Worm (Caenorhabditis elegans): ENCODE measurements around the gene C01C10.2.

Gene C01C10.2

DNA sequence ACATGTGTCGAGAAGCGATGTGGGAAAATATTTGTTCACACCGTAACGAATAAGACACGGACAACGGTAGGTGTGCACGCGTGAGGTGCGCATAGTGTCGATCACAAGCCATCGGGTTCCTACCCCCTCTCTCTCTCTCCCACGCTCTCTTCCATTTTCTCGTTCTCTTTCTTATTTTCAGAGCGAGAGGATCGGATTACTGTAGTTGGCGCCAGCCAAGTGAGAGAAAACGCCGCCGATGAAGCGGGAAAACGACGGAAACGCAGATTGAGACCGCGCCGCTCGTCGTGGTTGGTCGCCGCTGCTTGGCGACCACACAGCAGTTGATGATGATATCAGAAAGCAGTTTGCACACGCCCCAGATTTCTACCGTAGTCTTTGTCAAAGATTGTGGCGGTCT, 26.5 kb upstream of the C01C10.2 start:
- peak in 1 of 2 experiments; percentile 9 for TF ChIP-seq lsy-2 (tag; optimal IDR thresholded peaks at IDR 0.05)
- no peak for TF ChIP-seq sma-3 (GFP tag; optimal IDR thresholded peaks at IDR 0.05)
- TF ChIP-seq F13H6.1 (tag; optimal IDR thresholded peaks at IDR 0.05): peak; percentile 20
- no peak for TF ChIP-seq sma-9 (GFP tag; optimal IDR thresholded peaks at IDR 0.05)
- TF ChIP-seq sma-9 (tag; optimal IDR thresholded peaks at IDR 0.05): no peak
- TF ChIP-seq nhr-129 (tag; optimal IDR thresholded peaks at IDR 0.05): peak; percentile 3
- TF ChIP-seq gmeb-1 (tag; optimal IDR thresholded peaks at IDR 0.05): no peak
- no peak for TF ChIP-seq ama-1 (optimal IDR thresholded peaks at IDR 0.05)
- TF ChIP-seq sem-4 (tag; optimal IDR thresholded peaks at IDR 0.05): no peak

DNA sequence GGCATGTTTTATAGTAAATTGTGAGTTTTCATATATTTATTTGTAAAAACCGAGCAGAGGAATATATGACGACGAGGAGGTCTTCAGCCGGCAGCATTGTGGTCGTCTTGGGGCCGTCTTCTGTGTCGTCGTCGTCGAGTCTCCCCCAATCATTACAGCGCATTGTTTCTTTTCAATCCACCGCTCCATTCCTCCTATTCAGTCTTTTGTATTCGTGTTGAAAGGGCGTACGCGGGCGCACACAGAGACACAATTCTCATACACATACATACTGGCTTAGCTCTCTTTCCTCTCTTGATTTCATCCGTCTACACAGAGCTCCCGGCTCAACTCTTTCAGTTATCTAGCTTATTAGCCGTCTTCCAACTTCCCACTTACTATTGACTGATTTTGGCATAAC, 25.7 kb upstream of the C01C10.2 start, which contains the start of gene sox-2:
Gene sox-2, minus strand, starts transcription at position 100 of the 400 bp plus-strand sequence.
- TF ChIP-seq ceh-16 (tag; optimal IDR thresholded peaks at IDR 0.05) (no peak), unc-62 (GFP tag; optimal IDR thresholded peaks at IDR 0.05) (no peak), nhr-25 (tag; optimal IDR thresholded peaks at IDR 0.05) (no peak), lin-13 (GFP tag; optimal IDR thresholded peaks at IDR 0.05) (no peak), sem-4 (tag; optimal IDR thresholded peaks at IDR 0.05) (no peak), mdl-1 (tag; optimal IDR thresholded peaks at IDR 0.05) (no peak), elt-1 (tag; optimal IDR thresholded peaks at IDR 0.05) (no peak), fos-1 (tag; optimal IDR thresholded peaks at IDR 0.05) (no peak), nhr-12 (tag; optimal IDR thresholded peaks at IDR 0.05) (no peak), snpc-4 (tag; optimal IDR thresholded peaks at IDR 0.05) (no peak), sma-9 (GFP tag; optimal IDR thresholded peaks at IDR 0.05) (no peak), sma-9 (tag; optimal IDR thresholded peaks at IDR 0.05) (no peak), nhr-11 (tag; optimal IDR thresholded peaks at IDR 0.05) (no peak), lin-11 (tag; optimal IDR thresholded peaks at IDR 0.05) (no peak), peb-1 (tag; optimal IDR thresholded peaks at IDR 0.05) (no peak), ZK546.5 (tag; optimal IDR thresholded peaks at IDR 0.05) (no peak), nhr-21 (tag; optimal IDR thresholded peaks at IDR 0.05) (no peak), nhr-23 (tag; optimal IDR thresholded peaks at IDR 0.05) (no peak), F13H6.1 (tag; optimal IDR thresholded peaks at IDR 0.05) (no peak), ztf-4 (tag; optimal IDR thresholded peaks at IDR 0.05) (no peak)

- TF ChIP-seq ztf-4 (tag; optimal IDR thresholded peaks at IDR 0.05) (no peak), F13H6.1 (tag; optimal IDR thresholded peaks at IDR 0.05) (peak; percentile 0), aly-2 (tag; optimal IDR thresholded peaks at IDR 0.05) (no peak), dmd-4 (tag; optimal IDR thresholded peaks at IDR 0.05) (no peak), nhr-129 (tag; optimal IDR thresholded peaks at IDR 0.05) (no peak), elt-3 (tag; optimal IDR thresholded peaks at IDR 0.05) (no peak), sma-3 (GFP tag; optimal IDR thresholded peaks at IDR 0.05) (no peak), skn-1 (tag; optimal IDR thresholded peaks at IDR 0.05) (no peak), nhr-12 (tag; optimal IDR thresholded peaks at IDR 0.05) (no peak), ztf-1 (GFP tag; conservative IDR thresholded peaks at IDR 0.05) (no peak), nhr-237 (tag; optimal IDR thresholded peaks at IDR 0.05) (no peak), sem-4 (tag; optimal IDR thresholded peaks at IDR 0.05) (no peak), sma-9 (GFP tag; optimal IDR thresholded peaks at IDR 0.05) (peak; percentile 3), sma-9 (tag; optimal IDR thresholded peaks at IDR 0.05) (no peak), nhr-11 (tag; optimal IDR thresholded peaks at IDR 0.05) (no peak), lin-11 (tag; optimal IDR thresholded peaks at IDR 0.05) (no peak), lsy-2 (tag; optimal IDR thresholded peaks at IDR 0.05) (peak in 1 of 2 experiments; percentile 11), peb-1 (tag; optimal IDR thresholded peaks at IDR 0.05) (no peak), gmeb-1 (tag; optimal IDR thresholded peaks at IDR 0.05) (no peak)
Measured at ce11 chrX:7460516-7460915, 22.6 kb upstream of the C01C10.2 start.

DNA sequence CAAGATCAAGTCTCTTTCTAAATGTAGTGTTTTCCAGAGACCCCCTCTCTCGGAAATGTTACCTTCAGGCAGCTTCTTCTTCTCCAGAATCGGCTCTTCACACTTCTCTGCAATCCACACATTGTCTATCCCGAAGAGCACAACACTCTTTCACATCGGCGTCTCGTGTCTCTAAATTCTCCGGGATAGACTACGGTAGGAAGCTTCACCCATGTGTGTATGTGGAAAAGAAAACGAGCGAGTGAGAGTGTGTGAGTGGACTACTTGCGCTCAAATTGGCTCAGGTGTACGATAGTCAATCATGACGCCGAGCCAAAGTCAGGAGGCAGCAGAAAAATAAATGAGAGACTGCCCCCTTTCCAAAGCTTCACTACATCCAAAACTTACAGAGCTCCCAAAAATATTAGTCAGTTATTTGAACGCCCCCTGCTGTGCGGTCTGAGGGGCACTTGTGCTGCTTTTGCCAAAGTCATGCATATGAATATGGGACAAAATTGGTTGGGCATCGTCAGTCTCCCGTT, 19.3 kb upstream of the C01C10.2 start:
- TF ChIP-seq nhr-12 (tag; optimal IDR thresholded peaks at IDR 0.05) (no peak), C34F6.9 (tag; optimal IDR thresholded peaks at IDR 0.05) (peak; percentile 5), lsy-2 (tag; optimal IDR thresholded peaks at IDR 0.05) (peak in 1 of 2 experiments; percentile 34), ztf-1 (GFP tag; conservative IDR thresholded peaks at IDR 0.05) (no peak)

DNA sequence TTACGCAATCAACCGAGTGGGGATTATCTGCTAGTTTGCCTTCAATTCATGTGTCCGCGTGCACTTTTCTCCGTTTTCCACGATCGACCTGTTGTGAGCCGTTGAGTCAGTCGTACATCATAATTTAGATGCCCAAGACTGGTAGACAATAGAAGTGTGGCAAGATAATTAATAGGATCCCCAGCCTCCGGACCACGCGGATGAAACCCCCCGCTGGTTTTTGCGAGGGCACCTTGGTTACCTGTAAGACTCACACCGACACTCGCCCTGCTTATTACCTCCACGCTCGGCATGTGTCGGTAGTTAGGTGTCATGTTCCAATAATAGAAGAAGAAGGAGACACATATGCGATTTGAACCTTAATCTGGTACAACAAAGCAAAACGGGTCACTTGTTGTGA, 18.0 kb upstream of the C01C10.2 start:
- no peak for TF ChIP-seq ceh-16 (tag; optimal IDR thresholded peaks at IDR 0.05)
- no peak for TF ChIP-seq R02D3.7 (tag; optimal IDR thresholded peaks at IDR 0.05)
- no peak for TF ChIP-seq alr-1 (tag; optimal IDR thresholded peaks at IDR 0.05)
- TF ChIP-seq egl-27 (tag; optimal IDR thresholded peaks at IDR 0.05): no peak
- no peak for TF ChIP-seq nhr-129 (tag; optimal IDR thresholded peaks at IDR 0.05)
- no peak for TF ChIP-seq skn-1 (tag; optimal IDR thresholded peaks at IDR 0.05)
- no peak for TF ChIP-seq nhr-6 (tag; optimal IDR thresholded peaks at IDR 0.05)
- no peak for TF ChIP-seq elt-1 (tag; optimal IDR thresholded peaks at IDR 0.05)
- no peak for TF ChIP-seq unc-55 (GFP tag; optimal IDR thresholded peaks at IDR 0.05)
